Fruit fly (Drosophila melanogaster) whole organism, prepupa: ENCODE data around the gene NetB.

ENCODE experiments used
- Blimp-1 ChIP-seq: fragments of 200-800 bp; sonication (Bioruptor generic); optimal IDR thresholded peaks from 3 replicates; lab custom pipeline; 2017; ENCODE audit warnings: missing biosample characterization, missing genetic modification characterization, mild to moderate bottlenecking, moderate library complexity, missing genetic modification reagents
- CG10631 ChIP-seq: fragments of 200-800 bp; sonication (Bioruptor generic); optimal IDR thresholded peaks from 2 replicates; lab custom pipeline; 2016; ENCODE audit warnings: missing biosample characterization, missing genetic modification characterization
- CG10669 ChIP-seq: fragments of 200-800 bp; sonication (Bioruptor generic); optimal IDR thresholded peaks from 3 replicates; lab custom pipeline; 2018; ENCODE audit warnings: missing biosample characterization, mild to moderate bottlenecking, missing genetic modification characterization, moderate library complexity
- CG11762 ChIP-seq: fragments of 200-800 bp; sonication (Bioruptor generic); optimal IDR thresholded peaks from 3 replicates; lab custom pipeline; 2016; ENCODE audit warnings: missing biosample characterization, missing genetic modification characterization; ENCODE audit not compliant: insufficient read depth
- CG11902 ChIP-seq: fragments of 200-800 bp; sonication (Bioruptor generic); optimal IDR thresholded peaks from 3 replicates; lab custom pipeline; 2016; ENCODE audit warnings: missing biosample characterization, missing genetic modification characterization
- CG15336 ChIP-seq: fragments of 200-800 bp; sonication (Bioruptor generic); IDR thresholded peaks from 2 replicates; pipeline ENCODE4 v1.3.6; 2022; ENCODE audit warnings: missing biosample characterization, missing genetic modification characterization
- CG16779 ChIP-seq: fragments of 200-800 bp; sonication (Bioruptor generic); optimal IDR thresholded peaks from 3 replicates; lab custom pipeline; 2017; ENCODE audit warnings: missing biosample characterization, mild to moderate bottlenecking, missing genetic modification characterization
- CG3032 ChIP-seq: fragments of 200-800 bp; optimal IDR thresholded peaks from 2 replicates; lab custom pipeline; 2019; ENCODE audit warnings: missing biosample characterization, mild to moderate bottlenecking, missing genetic modification characterization, moderate library complexity
- CG31627 ChIP-seq: fragments of 200-800 bp; sonication (Bioruptor generic); optimal IDR thresholded peaks from 3 replicates; lab custom pipeline; 2016; ENCODE audit warnings: missing biosample characterization, missing genetic modification characterization
- CG32006 ChIP-seq: fragments of 200-800 bp; sonication (Bioruptor generic); optimal IDR thresholded peaks from 3 replicates; lab custom pipeline; 2017; ENCODE audit warnings: missing biosample characterization, mild to moderate bottlenecking, missing genetic modification characterization
- CG34406 ChIP-seq: fragments of 200-800 bp; sonication (Bioruptor generic); optimal IDR thresholded peaks from 3 replicates; lab custom pipeline; 2016; ENCODE audit warnings: missing biosample characterization, missing genetic modification characterization
- CG3919 ChIP-seq: fragments of 200-800 bp; sonication (Bioruptor generic); optimal IDR thresholded peaks from 3 replicates; lab custom pipeline; 2016; ENCODE audit warnings: missing biosample characterization, missing genetic modification characterization
- CG4318 ChIP-seq: fragments of 200-800 bp; sonication (Bioruptor generic); optimal IDR thresholded peaks from 3 replicates; lab custom pipeline; 2017; ENCODE audit warnings: missing biosample characterization, mild to moderate bottlenecking, missing genetic modification characterization
- CG6163 ChIP-seq: fragments of 200-800 bp; sonication (Bioruptor generic); IDR thresholded peaks from 3 replicates; pipeline ENCODE4 v1.3.6; 2022; ENCODE audit warnings: missing biosample characterization, missing genetic modification characterization
- CG6276 ChIP-seq: fragments of 200-800 bp; sonication (Bioruptor generic); optimal IDR thresholded peaks from 2 replicates; lab custom pipeline; 2017; ENCODE audit warnings: missing biosample characterization, mild to moderate bottlenecking, missing genetic modification characterization
- CG6792 ChIP-seq: fragments of 200-800 bp; sonication (Bioruptor generic); optimal IDR thresholded peaks from 3 replicates; lab custom pipeline; 2016; ENCODE audit warnings: missing biosample characterization, missing genetic modification characterization
- CG6808 ChIP-seq: fragments of 200-800 bp; sonication (Bioruptor generic); optimal IDR thresholded peaks from 3 replicates; lab custom pipeline; 2017; ENCODE audit warnings: missing biosample characterization, missing genetic modification characterization, mild to moderate bottlenecking, moderate library complexity, missing genetic modification reagents
- CG8119 ChIP-seq: fragments of 200-800 bp; sonication (Bioruptor generic); IDR thresholded peaks from 3 replicates; pipeline ENCODE4 v1.3.6; 2022; ENCODE audit warnings: missing biosample characterization, missing genetic modification characterization
- CG8319 ChIP-seq: fragments of 200-800 bp; sonication (Bioruptor generic); optimal IDR thresholded peaks from 3 replicates; lab custom pipeline; 2016; ENCODE audit warnings: missing biosample characterization, missing genetic modification characterization
- CG8632 ChIP-seq: fragments of 200-800 bp; sonication (Bioruptor generic); optimal IDR thresholded peaks from 3 replicates; lab custom pipeline; 2016; ENCODE audit warnings: missing biosample characterization, missing genetic modification characterization
- Eip75B ChIP-seq: fragments of 200-800 bp; sonication (Bioruptor generic); optimal IDR thresholded peaks from 3 replicates; lab custom pipeline; 2016; ENCODE audit warnings: missing biosample characterization, missing genetic modification characterization
- Eip78C ChIP-seq: fragments of 200-800 bp; sonication (Bioruptor generic); peaks from one replicate; lab custom pipeline; 2016; ENCODE audit warnings: missing biosample characterization, missing genetic modification characterization
- Eip93F ChIP-seq: fragments of 200-800 bp; sonication (Bioruptor generic); optimal IDR thresholded peaks from 2 replicates; lab custom pipeline; 2016; ENCODE audit warnings: missing biosample characterization, mild to moderate bottlenecking, missing genetic modification characterization
- Ets21C ChIP-seq: fragments of 200-800 bp; sonication (Bioruptor generic); optimal IDR thresholded peaks from 3 replicates; lab custom pipeline; 2016; ENCODE audit warnings: missing biosample characterization, missing genetic modification characterization
- Ets96B ChIP-seq: fragments of 200-800 bp; optimal IDR thresholded peaks from 2 replicates; lab custom pipeline; 2019; ENCODE audit warnings: missing biosample characterization, mild to moderate bottlenecking, missing genetic modification characterization, moderate library complexity
- Hr38 ChIP-seq: sonication (Bioruptor generic); optimal IDR thresholded peaks from 2 replicates; lab custom pipeline; 2016; ENCODE audit warnings: missing biosample characterization, missing genetic modification characterization
- Hr39 ChIP-seq: fragments of 200-800 bp; sonication (Bioruptor generic); optimal IDR thresholded peaks from 2 replicates; lab custom pipeline; 2016; ENCODE audit warnings: missing biosample characterization, missing genetic modification characterization
- Hr4 ChIP-seq: fragments of 200-800 bp; sonication (Bioruptor generic); optimal IDR thresholded peaks from 3 replicates; lab custom pipeline; 2016; ENCODE audit warnings: missing biosample characterization, missing genetic modification characterization
- Lpt ChIP-seq: fragments of 200-800 bp; sonication (Bioruptor generic); optimal IDR thresholded peaks from 3 replicates; lab custom pipeline; 2016; ENCODE audit warnings: missing biosample characterization, missing genetic modification characterization
- Met ChIP-seq: fragments of 200-800 bp; sonication (Bioruptor generic); optimal IDR thresholded peaks from 3 replicates; lab custom pipeline; 2016; ENCODE audit warnings: missing biosample characterization, missing genetic modification characterization
- OdsH ChIP-seq: fragments of 200-800 bp; sonication (Bioruptor generic); optimal IDR thresholded peaks from 3 replicates; lab custom pipeline; 2016; ENCODE audit warnings: missing biosample characterization, missing genetic modification characterization
- Smox ChIP-seq: fragments of 200-800 bp; sonication (Bioruptor generic); optimal IDR thresholded peaks from 3 replicates; lab custom pipeline; 2016; ENCODE audit warnings: missing biosample characterization, missing genetic modification characterization
- Sox102F ChIP-seq: fragments of 200-800 bp; sonication (Bioruptor generic); optimal IDR thresholded peaks from 2 replicates; lab custom pipeline; 2016; ENCODE audit warnings: missing biosample characterization, mild to moderate bottlenecking, missing genetic modification characterization
- Sox14 ChIP-seq: fragments of 200-800 bp; sonication (Bioruptor generic); optimal IDR thresholded peaks from 3 replicates; lab custom pipeline; 2016; ENCODE audit warnings: missing biosample characterization, missing genetic modification characterization
- Sox15 ChIP-seq: fragments of 200-800 bp; sonication (Bioruptor generic); optimal IDR thresholded peaks from 3 replicates; lab custom pipeline; 2016; ENCODE audit warnings: missing biosample characterization, missing genetic modification characterization
- achi ChIP-seq: fragments of 200-800 bp; sonication (Bioruptor generic); optimal IDR thresholded peaks from 3 replicates; lab custom pipeline; 2016; ENCODE audit warnings: missing biosample characterization, missing genetic modification characterization
- acj6 ChIP-seq: fragments of 200-800 bp; sonication (Bioruptor generic); optimal IDR thresholded peaks from 3 replicates; lab custom pipeline; 2016; ENCODE audit warnings: missing biosample characterization, missing genetic modification characterization
- cyc ChIP-seq: fragments of 200-800 bp; sonication (Bioruptor generic); optimal IDR thresholded peaks from 3 replicates; lab custom pipeline; 2016; ENCODE audit warnings: missing biosample characterization, missing genetic modification characterization
- dac ChIP-seq: fragments of 200-800 bp; sonication (Bioruptor generic); optimal IDR thresholded peaks from 2 replicates; lab custom pipeline; 2017; ENCODE audit warnings: missing biosample characterization, mild to moderate bottlenecking, missing genetic modification characterization
- dsx ChIP-seq: fragments of 200-800 bp; optimal IDR thresholded peaks from 3 replicates; lab custom pipeline; 2019; ENCODE audit warnings: missing biosample characterization, mild to moderate bottlenecking, missing genetic modification characterization, moderate library complexity; ENCODE audit not compliant: poor library complexity, severe bottlenecking
- eg ChIP-seq: fragments of 200-800 bp; sonication (Bioruptor generic); IDR thresholded peaks from 3 replicates; pipeline ENCODE4 v1.3.6; 2022; ENCODE audit warnings: missing biosample characterization, missing genetic modification characterization
- esn ChIP-seq: fragments of 200-800 bp; sonication (Bioruptor generic); optimal IDR thresholded peaks from 2 replicates; lab custom pipeline; 2016; ENCODE audit warnings: missing biosample characterization, mild to moderate bottlenecking, missing genetic modification characterization, moderate library complexity
- fd59A ChIP-seq: fragments of 200-800 bp; sonication (Bioruptor generic); optimal IDR thresholded peaks from 2 replicates; lab custom pipeline; 2017; ENCODE audit warnings: missing biosample characterization, mild to moderate bottlenecking, missing genetic modification characterization, missing genetic modification reagents
- fkh ChIP-seq: fragments of 200-800 bp; sonication (Bioruptor generic); optimal IDR thresholded peaks from 3 replicates; lab custom pipeline; 2017; ENCODE audit warnings: missing biosample characterization, mild to moderate bottlenecking, missing genetic modification characterization, moderate library complexity
- lz ChIP-seq: fragments of 200-800 bp; sonication (Bioruptor generic); optimal IDR thresholded peaks from 3 replicates; lab custom pipeline; 2016; ENCODE audit warnings: missing biosample characterization, missing genetic modification characterization
- net ChIP-seq: fragments of 200-800 bp; sonication (Bioruptor generic); optimal IDR thresholded peaks from 3 replicates; lab custom pipeline; 2016; ENCODE audit warnings: missing biosample characterization, missing genetic modification characterization
- pdm3 ChIP-seq: fragments of 200-800 bp; sonication (Bioruptor generic); optimal IDR thresholded peaks from 3 replicates; lab custom pipeline; 2016; ENCODE audit warnings: missing biosample characterization, missing genetic modification characterization
- salr ChIP-seq, 2 experiments: fragments of 200-800 bp; sonication (Bioruptor generic); optimal IDR thresholded peaks; 3 replicates each; lab custom pipeline; 2016 to 2018; ENCODE audit warnings: missing biosample characterization in 2 of 2, missing genetic modification characterization in 2 of 2, mild to moderate bottlenecking in 1 of 2
- spab ChIP-seq: fragments of 200-800 bp; sonication (Bioruptor generic); optimal IDR thresholded peaks from 2 replicates; lab custom pipeline; 2017; ENCODE audit warnings: missing biosample characterization, mild to moderate bottlenecking, missing genetic modification characterization, missing genetic modification reagents
- ss ChIP-seq, 2 experiments: fragments of 200-800 bp; sonication (Bioruptor generic); optimal IDR thresholded peaks; 2 replicates in 1 of 2; 3 replicates in 1 of 2; lab custom pipeline; 2017 to 2018; ENCODE audit warnings: mild to moderate bottlenecking in 2 of 2, missing biosample characterization in 2 of 2, missing genetic modification characterization in 2 of 2, moderate library complexity in 1 of 2
- svp ChIP-seq: fragments of 200-800 bp; sonication (Bioruptor generic); peaks from one replicate; lab custom pipeline; 2016; ENCODE audit warnings: missing biosample characterization, missing genetic modification characterization
- topi ChIP-seq: fragments of 200-800 bp; sonication (Bioruptor generic); optimal IDR thresholded peaks from 3 replicates; lab custom pipeline; 2016; ENCODE audit warnings: missing biosample characterization, missing genetic modification characterization
- vri ChIP-seq: fragments of 200-800 bp; sonication (Bioruptor generic); optimal IDR thresholded peaks from 3 replicates; lab custom pipeline; 2016; ENCODE audit warnings: missing biosample characterization, mild to moderate bottlenecking, missing genetic modification characterization

Gene NetB

dm6 chrX:14669233-14669632 lies 79.9 kb downstream of the NetB start:
- TF ChIP-seq fd59A (GFP tag; lab: Kevin White, UChicago) = peak; percentile 6
- TF ChIP-seq lz (GFP tag; lab: Kevin White, UChicago) = no peak
- no peak for TF ChIP-seq Sox14 (GFP tag; lab: Kevin White, UChicago)
- no peak for TF ChIP-seq Eip93F (GFP tag; lab: Kevin White, UChicago)
- TF ChIP-seq CG11902 (GFP tag; lab: Kevin White, UChicago) = no peak
- no peak for TF ChIP-seq CG11762 (GFP tag; lab: Kevin White, UChicago)
- no peak for TF ChIP-seq CG6163 (GFP tag; lab: Robert Waterston, UW)
- TF ChIP-seq Hr38 (GFP tag; lab: Kevin White, UChicago) = no peak
- no peak for TF ChIP-seq CG15336
- no peak for TF ChIP-seq Hr39
- peak; percentile 16 for TF ChIP-seq Hr4 (GFP tag; lab: Kevin White, UChicago)
- no peak for TF ChIP-seq CG16779 (tag; lab: Kevin White, UChicago)
- TF ChIP-seq vri (GFP tag; lab: Kevin White, UChicago) = no peak
- TF ChIP-seq Met = peak; percentile 14
- no peak for TF ChIP-seq pdm3 (GFP tag; lab: Kevin White, UChicago)
- TF ChIP-seq Sox102F (GFP tag; lab: Kevin White, UChicago) = no peak
- TF ChIP-seq topi (GFP tag; lab: Kevin White, UChicago) = no peak
- peak; percentile 8 for TF ChIP-seq spab (GFP tag; lab: Kevin White, UChicago)
- TF ChIP-seq CG8119 = no peak
- no peak for TF ChIP-seq dsx (GFP tag; lab: Kevin White, UChicago)
- no peak for TF ChIP-seq Sox15 (GFP tag; lab: Kevin White, UChicago)
- TF ChIP-seq CG32006 (GFP tag; lab: Kevin White, UChicago) = peak; percentile 62
- TF ChIP-seq CG8319 (GFP tag; lab: Kevin White, UChicago) = no peak
- peak; percentile 3 for TF ChIP-seq dac (GFP tag; lab: Kevin White, UChicago)
- no peak for TF ChIP-seq cyc
- peak in 1 of 2 experiments; percentile 19 for TF ChIP-seq ss (GFP tag; optimal IDR thresholded peaks at IDR 0.05; lab: Kevin White, UChicago)
- no peak for TF ChIP-seq Lpt
- TF ChIP-seq net (GFP tag; lab: Kevin White, UChicago) = no peak
- TF ChIP-seq CG34406 (GFP tag; lab: Kevin White, UChicago) = peak; percentile 16
- peak; percentile 30 for TF ChIP-seq CG4318 (GFP tag; lab: Kevin White, UChicago)
- TF ChIP-seq OdsH (GFP tag; lab: Kevin White, UChicago) = peak; percentile 28
- peak; percentile 14 for TF ChIP-seq achi (GFP tag; lab: Kevin White, UChicago)
- TF ChIP-seq CG6808 = peak; percentile 2
- no peak for TF ChIP-seq CG8632 (GFP tag; lab: Kevin White, UChicago)
- TF ChIP-seq svp = peak; percentile 64
- TF ChIP-seq fkh (GFP tag; lab: Kevin White, UChicago) = no peak
- peak; percentile 75 for TF ChIP-seq Eip78C
- peak; percentile 14 for TF ChIP-seq CG6792
- peak; percentile 23 for TF ChIP-seq acj6 (GFP tag; lab: Kevin White, UChicago)
- peak in 1 of 2 experiments; percentile 37 for TF ChIP-seq salr (GFP tag; optimal IDR thresholded peaks at IDR 0.05; lab: Kevin White, UChicago)
- no peak for TF ChIP-seq Eip75B
- peak; percentile 10 for TF ChIP-seq CG31627 (GFP tag; lab: Kevin White, UChicago)
- TF ChIP-seq CG10669 (GFP tag; lab: Kevin White, UChicago) = peak; percentile 40
- TF ChIP-seq Ets21C (GFP tag; lab: Kevin White, UChicago) = no peak
- TF ChIP-seq CG6276 (GFP tag; lab: Kevin White, UChicago) = peak; percentile 14
- TF ChIP-seq CG3919 (GFP tag; lab: Kevin White, UChicago) = peak; percentile 20
- TF ChIP-seq esn (GFP tag; lab: Kevin White, UChicago) = peak; percentile 15
- no peak for TF ChIP-seq eg (GFP tag; lab: Robert Waterston, UW)
- TF ChIP-seq CG3032 (tag; lab: Kevin White, UChicago) = peak; percentile 33
- peak; percentile 47 for TF ChIP-seq CG10631 (GFP tag; lab: Kevin White, UChicago)
- TF ChIP-seq Blimp-1 (GFP tag; lab: Kevin White, UChicago) = no peak
- TF ChIP-seq Ets96B (tag; lab: Kevin White, UChicago) = peak; percentile 21
- no peak for TF ChIP-seq Smox (GFP tag; lab: Kevin White, UChicago)
